Worm (Caenorhabditis elegans): ENCODE measurements around the gene clec-231.

The clec-231 gene

ce11 chrV:15392064-15392463 lies 41.5 kb upstream of the clec-231 start:
- TF ChIP-seq nhr-23 (tag; optimal IDR thresholded peaks at IDR 0.05): no peak
- TF ChIP-seq lin-13 (GFP tag; optimal IDR thresholded peaks at IDR 0.05): no peak
- no peak for TF ChIP-seq sem-4 (tag; optimal IDR thresholded peaks at IDR 0.05)
- TF ChIP-seq lin-11 (tag; optimal IDR thresholded peaks at IDR 0.05): no peak
- no peak for TF ChIP-seq Y55F3AM.14 (GFP tag; optimal IDR thresholded peaks at IDR 0.05)
- TF ChIP-seq nhr-129 (tag; optimal IDR thresholded peaks at IDR 0.05): no peak
- no peak for TF ChIP-seq unc-39 (tag; optimal IDR thresholded peaks at IDR 0.05)
- no peak for TF ChIP-seq nhr-21 (tag; optimal IDR thresholded peaks at IDR 0.05)
- no peak for TF ChIP-seq alr-1 (tag; optimal IDR thresholded peaks at IDR 0.05)
- no peak for TF ChIP-seq lsy-2 (tag; optimal IDR thresholded peaks at IDR 0.05)
- no peak for TF ChIP-seq nhr-10 (tag; optimal IDR thresholded peaks at IDR 0.05)
- TF ChIP-seq R02D3.7 (tag; optimal IDR thresholded peaks at IDR 0.05): no peak
- no peak for TF ChIP-seq zag-1 (tag; optimal IDR thresholded peaks at IDR 0.05)
- no peak for TF ChIP-seq egl-27 (tag; optimal IDR thresholded peaks at IDR 0.05)

ce11 chrV:15388820-15389384 lies 38.4 kb upstream of the clec-231 start, which contains the start of gene srh-170:
srh-170 (minus strand) TSS chrV:15388870.
- no peak for TF ChIP-seq ceh-16 (tag; optimal IDR thresholded peaks at IDR 0.05)
- TF ChIP-seq ztf-1 (GFP tag; conservative IDR thresholded peaks at IDR 0.05): no peak
- no peak for TF ChIP-seq mdl-1 (tag; optimal IDR thresholded peaks at IDR 0.05)
- no peak for TF ChIP-seq nhr-77 (tag; optimal IDR thresholded peaks at IDR 0.05)
- no peak for TF ChIP-seq blmp-1 (tag; optimal IDR thresholded peaks at IDR 0.05; ENCODE audit: insufficient read depth)
- no peak for TF ChIP-seq mbf-1 (tag; optimal IDR thresholded peaks at IDR 0.05)
- no peak for TF ChIP-seq ceh-82 (tag; optimal IDR thresholded peaks at IDR 0.05)
- no peak for TF ChIP-seq fos-1 (tag; optimal IDR thresholded peaks at IDR 0.05)
- no peak for TF ChIP-seq Y55F3AM.14 (GFP tag; optimal IDR thresholded peaks at IDR 0.05)

ce11 chrV:15384733-15385132 lies 34.2 kb upstream of the clec-231 start, which contains the start of gene str-102:
str-102 (plus strand) TSS chrV:15385033.
- TF ChIP-seq skn-1 (tag; optimal IDR thresholded peaks at IDR 0.05): no peak
- no peak for TF ChIP-seq sma-3 (GFP tag; optimal IDR thresholded peaks at IDR 0.05)
- TF ChIP-seq lin-13 (GFP tag; optimal IDR thresholded peaks at IDR 0.05): no peak
- no peak for TF ChIP-seq ztf-4 (tag; optimal IDR thresholded peaks at IDR 0.05)
- no peak for TF ChIP-seq zag-1 (tag; optimal IDR thresholded peaks at IDR 0.05)
- TF ChIP-seq nhr-11 (tag; optimal IDR thresholded peaks at IDR 0.05): no peak
- TF ChIP-seq nhr-237 (tag; optimal IDR thresholded peaks at IDR 0.05): no peak

ce11 chrV:15383739-15384138 lies 33.2 kb upstream of the clec-231 start, which contains the start of gene str-88:
str-88 (minus strand) TSS chrV:15383839.
- TF ChIP-seq egl-27 (tag; optimal IDR thresholded peaks at IDR 0.05) (no peak), unc-39 (tag; optimal IDR thresholded peaks at IDR 0.05) (no peak), nhr-6 (tag; optimal IDR thresholded peaks at IDR 0.05) (no peak), zag-1 (tag; optimal IDR thresholded peaks at IDR 0.05) (no peak), lin-11 (tag; optimal IDR thresholded peaks at IDR 0.05) (no peak), sma-3 (GFP tag; optimal IDR thresholded peaks at IDR 0.05) (no peak), ztf-4 (tag; optimal IDR thresholded peaks at IDR 0.05) (no peak), fos-1 (tag; optimal IDR thresholded peaks at IDR 0.05) (no peak), nhr-129 (tag; optimal IDR thresholded peaks at IDR 0.05) (no peak), Y55F3AM.14 (GFP tag; optimal IDR thresholded peaks at IDR 0.05) (no peak), ztf-1 (GFP tag; conservative IDR thresholded peaks at IDR 0.05) (no peak)

- TF ChIP-seq fos-1 (tag; optimal IDR thresholded peaks at IDR 0.05) (peak; percentile 1), crh-2 (tag; optimal IDR thresholded peaks at IDR 0.05) (no peak)
These were observed 30.3 kb upstream of the clec-231 start, which contains the start of gene dhs-23 for ce11 chrV:15380857-15381256. dhs-23 (plus strand) TSS chrV:15381219.

ce11 chrV:15379817-15380216 lies 29.3 kb upstream of the clec-231 start, which contains the start of gene srh-251:
srh-251 (minus strand) TSS chrV:15379917.
- TF ChIP-seq nhr-21 (tag; optimal IDR thresholded peaks at IDR 0.05) (no peak), alr-1 (tag; optimal IDR thresholded peaks at IDR 0.05) (no peak), nhr-12 (tag; optimal IDR thresholded peaks at IDR 0.05) (no peak), ztf-4 (tag; optimal IDR thresholded peaks at IDR 0.05) (no peak), fos-1 (tag; optimal IDR thresholded peaks at IDR 0.05) (no peak), elt-1 (tag; optimal IDR thresholded peaks at IDR 0.05) (no peak), nhr-6 (tag; optimal IDR thresholded peaks at IDR 0.05) (no peak), ceh-82 (tag; optimal IDR thresholded peaks at IDR 0.05) (no peak)
